Fruit fly (Drosophila melanogaster): Measurements from ENCODE around the gene Pkc98E.

The Pkc98E gene

dm6 chr3R:29038960-29039581 lies at the start of gene Pkc98E, which contains the start of gene Slu7 (continued):
- TF ChIP-seq CG7987 (GFP tag; optimal IDR thresholded peaks at IDR 0.05) (peak; percentile 75), mirr (GFP tag; optimal IDR thresholded peaks at IDR 0.05) (peak; percentile 30), CG18011 (GFP tag; optimal IDR thresholded peaks at IDR 0.05) (peak; percentile 31), CG32772 (GFP tag; IDR thresholded peaks at IDR 0.05) (0 out of 2 replicates have a peak, but pooled peaks have one; percentile 11), phol (tag; optimal IDR thresholded peaks at IDR 0.05) (peak; percentile 63), br (optimal IDR thresholded peaks at IDR 0.05) (no peak), CG7372 (GFP tag; IDR thresholded peaks at IDR 0.05) (peak; percentile 26; the same call in 1 of the 2 replicates), D19A (tag; optimal IDR thresholded peaks at IDR 0.05) (no peak), pb (GFP tag; optimal IDR thresholded peaks at IDR 0.05) (peak; percentile 46), crol (GFP tag; IDR thresholded peaks at IDR 0.05) (no peak), jigr1 (GFP tag; IDR thresholded peaks at IDR 0.05) (no peak), CG7271 (tag; optimal IDR thresholded peaks at IDR 0.05) (no peak), tup (GFP tag; optimal IDR thresholded peaks at IDR 0.05) (peak; percentile 5), Hey (tag; optimal IDR thresholded peaks at IDR 0.05) (no peak), dati (GFP tag; IDR thresholded peaks at IDR 0.05) (no peak), ttk (GFP tag; IDR thresholded peaks at IDR 0.05) (peak; percentile 43; the same call in 1 of the 2 replicates), CG7928 (GFP tag; optimal IDR thresholded peaks at IDR 0.05) (no peak), Kr (GFP tag; optimal IDR thresholded peaks at IDR 0.05) (no peak), Spps (tag; optimal IDR thresholded peaks at IDR 0.05) (no peak), CG12236 (GFP tag; optimal IDR thresholded peaks at IDR 0.05) (no peak), CG8281 (tag; optimal IDR thresholded peaks at IDR 0.05) (no peak), CG4360 (GFP tag; IDR thresholded peaks at IDR 0.05) (0 out of 2 replicates have a peak, but pooled peaks have one; percentile 6), D (optimal IDR thresholded peaks at IDR 0.05) (no peak), D (GFP tag; optimal IDR thresholded peaks at IDR 0.05) (no peak), CG15601 (tag; optimal IDR thresholded peaks at IDR 0.05) (no peak), Sox102F (GFP tag; optimal IDR thresholded peaks at IDR 0.05) (peak; percentile 19), Asciz (GFP tag; optimal IDR thresholded peaks at IDR 0.05) (no peak), mam (GFP tag; optimal IDR thresholded peaks at IDR 0.05) (peak; percentile 83), nom (GFP tag; optimal IDR thresholded peaks at IDR 0.05) (no peak), gsb-n (tag; optimal IDR thresholded peaks at IDR 0.05) (no peak), E2f2 (GFP tag; IDR thresholded peaks at IDR 0.05) (0 out of 2 replicates have a peak, but pooled peaks have one; percentile 25), CG1603 (tag; optimal IDR thresholded peaks at IDR 0.05) (peak; percentile 73), crc (GFP tag; optimal IDR thresholded peaks at IDR 0.05) (no peak), HmgZ (tag; optimal IDR thresholded peaks at IDR 0.05) (peak; percentile 73), corto (GFP tag; optimal IDR thresholded peaks at IDR 0.05) (no peak), CG4617 (GFP tag; optimal IDR thresholded peaks at IDR 0.05; ENCODE audit: borderline replicate concordance) (peak; percentile 97), sna (GFP tag; IDR thresholded peaks at IDR 0.05; ENCODE audit: partially characterized antibody) (peak; percentile 82), stc (GFP tag; IDR thresholded peaks at IDR 0.05) (no peak), Abd-B (GFP tag; optimal IDR thresholded peaks at IDR 0.05) (peak; percentile 63), CG11085 (GFP tag; IDR thresholded peaks at IDR 0.05) (peak; percentile 55), CG8359 (GFP tag; optimal IDR thresholded peaks at IDR 0.05; ENCODE audit: borderline replicate concordance) (no peak), CG4282 (GFP tag; optimal IDR thresholded peaks at IDR 0.05) (peak; percentile 53), B-H2 (GFP tag; optimal IDR thresholded peaks at IDR 0.05) (peak; percentile 80), CG16779 (GFP tag; IDR thresholded peaks at IDR 0.05) (peak; percentile 64; the same call in 1 of the 2 replicates), her (GFP tag; optimal IDR thresholded peaks at IDR 0.05) (peak; percentile 60), Awh (GFP tag; IDR thresholded peaks at IDR 0.05) (no peak), CG14050 (GFP tag; IDR thresholded peaks at IDR 0.05) (peak; percentile 25; the same call in 1 of the 3 replicates), grau (tag; optimal IDR thresholded peaks at IDR 0.05) (peak; percentile 47), CG1647 (GFP tag; optimal IDR thresholded peaks at IDR 0.05) (peak; percentile 50), CG30403 (GFP tag; optimal IDR thresholded peaks at IDR 0.05) (peak; percentile 66)
